Worm (Caenorhabditis elegans) whole organism, early embryonic: Measurements from ENCODE around the gene npr-25.

ENCODE experiments used
- ama-1 ChIP-seq: fragments of 150-350 bp; optimal IDR thresholded peaks from 2 replicates; lab custom pipeline; 2014
- tbx-11 ChIP-seq: fragments of 200-800 bp; sonication (Bioruptor generic); IDR thresholded peaks from 2 replicates; pipeline ENCODE4 v1.3.6; 2022; ENCODE audit warnings: missing genetic modification characterization, missing compliant biosample characterization

- TF ChIP-seq ama-1 (no peak), tbx-11 (GFP tag; lab: Robert Waterston, UW) (no peak)
These were observed 15.9 kb downstream of the npr-25 start for ce11 chrV:11336877-11337276.
